Fruit fly (Drosophila melanogaster) whole organism, embryonic: ENCODE measurements around the gene CG5853.

ENCODE experiments used
- Atf-2 ChIP-seq: fragments of 200-800 bp; sonication (Bioruptor generic); optimal IDR thresholded peaks from 2 replicates; lab custom pipeline; 2016; ENCODE audit warnings: missing biosample characterization, missing genetic modification characterization
- BEAF-32 ChIP-seq: fragments of 200-800 bp; sonication (Bioruptor generic); optimal IDR thresholded peaks from 3 replicates; lab custom pipeline; 2017; ENCODE audit warnings: missing biosample characterization, missing genetic modification characterization, mild to moderate bottlenecking, moderate library complexity, missing genetic modification reagents
- CG10321 ChIP-seq: fragments of 200-800 bp; sonication (Bioruptor generic); IDR thresholded peaks from 2 replicates; pipeline ENCODE4 v1.3.6; 2022; ENCODE audit warnings: missing biosample characterization, missing genetic modification characterization
- CG10979 ChIP-seq: fragments of 200-800 bp; sonication (Bioruptor generic); optimal IDR thresholded peaks from 2 replicates; lab custom pipeline; 2018; ENCODE audit warnings: missing biosample characterization, mild to moderate bottlenecking, missing genetic modification characterization, moderate library complexity
- CG11398 ChIP-seq: fragments of 200-800 bp; sonication (Bioruptor generic); optimal IDR thresholded peaks from 2 replicates; lab custom pipeline; 2016; ENCODE audit warnings: missing biosample characterization, missing genetic modification characterization
- CG12219 ChIP-seq: fragments of 200-800 bp; sonication (Bioruptor generic); optimal IDR thresholded peaks from 3 replicates; lab custom pipeline; 2018; ENCODE audit warnings: missing biosample characterization, mild to moderate bottlenecking, missing genetic modification characterization
- CG14441 ChIP-seq: fragments of 200-800 bp; sonication (Bioruptor generic); IDR thresholded peaks from 2 replicates; pipeline ENCODE4 v1.3.6; 2022; ENCODE audit warnings: missing biosample characterization, missing genetic modification characterization
- CG18011 ChIP-seq: fragments of 200-800 bp; sonication (Bioruptor generic); optimal IDR thresholded peaks from 2 replicates; lab custom pipeline; 2017; ENCODE audit warnings: missing biosample characterization, missing genetic modification characterization, mild to moderate bottlenecking, moderate library complexity, missing genotype
- CG18262 ChIP-seq: fragments of 200-800 bp; optimal IDR thresholded peaks from 3 replicates; lab custom pipeline; 2019; ENCODE audit warnings: missing biosample characterization, mild to moderate bottlenecking, missing genetic modification characterization, moderate library complexity
- CG18619 ChIP-seq: fragments of 200-800 bp; sonication (Bioruptor generic); optimal IDR thresholded peaks from 3 replicates; lab custom pipeline; 2017; ENCODE audit warnings: missing biosample characterization, mild to moderate bottlenecking, missing genetic modification characterization
- CG2129 ChIP-seq: fragments of 200-800 bp; sonication (Bioruptor generic); IDR thresholded peaks from 2 replicates; pipeline ENCODE4 v1.3.6; 2022; ENCODE audit warnings: missing biosample characterization, missing genetic modification characterization; ENCODE audit not compliant: partially characterized antibody
- CG2875 ChIP-seq: fragments of 200-800 bp; sonication (Bioruptor generic); optimal IDR thresholded peaks from 2 replicates; lab custom pipeline; 2017; ENCODE audit warnings: missing biosample characterization, mild to moderate bottlenecking, missing genetic modification characterization, missing genetic modification reagents
- CG31365 ChIP-seq: fragments of 200-800 bp; sonication (Bioruptor generic); optimal IDR thresholded peaks from 2 replicates; lab custom pipeline; 2018; ENCODE audit warnings: missing biosample characterization, mild to moderate bottlenecking, missing genetic modification characterization
- CG3163 ChIP-seq: fragments of 200-800 bp; sonication (Bioruptor generic); optimal IDR thresholded peaks from 3 replicates; lab custom pipeline; 2016; ENCODE audit warnings: missing biosample characterization, missing genetic modification characterization
- CG34376 ChIP-seq: fragments of 200-800 bp; sonication (Bioruptor generic); optimal IDR thresholded peaks from 2 replicates; lab custom pipeline; 2018; ENCODE audit warnings: missing biosample characterization, mild to moderate bottlenecking, missing genetic modification characterization
- CG5953 ChIP-seq: fragments of 200-800 bp; sonication (Bioruptor generic); IDR thresholded peaks from 2 replicates; pipeline ENCODE4 v1.3.6; 2022; ENCODE audit warnings: missing biosample characterization, missing genetic modification characterization
- CG6254 ChIP-seq: fragments of 200-800 bp; sonication (Bioruptor generic); optimal IDR thresholded peaks from 3 replicates; lab custom pipeline; 2017; ENCODE audit warnings: mild to moderate bottlenecking, missing biosample characterization, missing genetic modification reagents, missing genetic modification characterization
- CG6689 ChIP-seq: fragments of 200-800 bp; sonication (Bioruptor generic); IDR thresholded peaks from 2 replicates; pipeline ENCODE4 v1.3.6; 2022; ENCODE audit warnings: missing biosample characterization, missing genetic modification characterization
- CG7987 ChIP-seq: fragments of 200-800 bp; sonication (Bioruptor generic); optimal IDR thresholded peaks from 2 replicates; lab custom pipeline; 2018; ENCODE audit warnings: missing biosample characterization, mild to moderate bottlenecking, missing genetic modification characterization, moderate library complexity
- CG8281 ChIP-seq: fragments of 200-800 bp; sonication (Bioruptor generic); optimal IDR thresholded peaks from 2 replicates; lab custom pipeline; 2018; ENCODE audit warnings: missing biosample characterization, mild to moderate bottlenecking, missing genetic modification characterization, moderate library complexity
- CG8944 ChIP-seq: fragments of 200-800 bp; sonication (Bioruptor generic); optimal IDR thresholded peaks from 3 replicates; lab custom pipeline; 2016; ENCODE audit warnings: missing biosample characterization, missing genetic modification characterization
- CHES-1-like ChIP-seq: fragments of 200-800 bp; sonication (Bioruptor generic); optimal IDR thresholded peaks from 2 replicates; lab custom pipeline; 2016; ENCODE audit warnings: missing biosample characterization, missing genetic modification characterization
- D19A ChIP-seq: fragments of 200-800 bp; optimal IDR thresholded peaks from 3 replicates; lab custom pipeline; 2019; ENCODE audit warnings: missing biosample characterization, mild to moderate bottlenecking, missing genetic modification characterization, moderate library complexity
- Dref ChIP-seq: fragments of 200-800 bp; sonication (Bioruptor generic); IDR thresholded peaks from 2 replicates; pipeline ENCODE4 v1.3.6; 2022; ENCODE audit warnings: missing biosample characterization, missing genetic modification characterization
- Fer3 ChIP-seq: fragments of 200-800 bp; sonication (Bioruptor generic); optimal IDR thresholded peaks from 2 replicates; lab custom pipeline; 2018; ENCODE audit warnings: missing biosample characterization, mild to moderate bottlenecking, missing genetic modification characterization, moderate library complexity
- HLHmδ ChIP-seq: fragments of 200-800 bp; sonication (Bioruptor generic); optimal IDR thresholded peaks from 2 replicates; lab custom pipeline; 2018; ENCODE audit warnings: missing biosample characterization, mild to moderate bottlenecking, missing genetic modification characterization, moderate library complexity
- Hsf ChIP-seq: fragments of 200-800 bp; sonication (Bioruptor generic); optimal IDR thresholded peaks from 3 replicates; lab custom pipeline; 2016; ENCODE audit warnings: missing biosample characterization, missing genetic modification characterization
- Jarid2 ChIP-seq: fragments of 200-800 bp; sonication (Bioruptor generic); optimal IDR thresholded peaks from 3 replicates; lab custom pipeline; 2017; ENCODE audit warnings: mild to moderate bottlenecking, missing biosample characterization, missing genetic modification reagents, missing genetic modification characterization
- Kr ChIP-seq: fragments of 200-800 bp; sonication (Bioruptor generic); optimal IDR thresholded peaks from 2 replicates; lab custom pipeline; 2017; ENCODE audit warnings: missing biosample characterization, mild to moderate bottlenecking, missing genetic modification characterization
- Mes4 ChIP-seq: fragments of 200-800 bp; sonication (Bioruptor generic); optimal IDR thresholded peaks from 2 replicates; lab custom pipeline; 2016; ENCODE audit warnings: missing biosample characterization, missing genetic modification characterization
- NK7.1 ChIP-seq: fragments of 200-800 bp; sonication (Bioruptor generic); optimal IDR thresholded peaks from 3 replicates; lab custom pipeline; 2016; ENCODE audit warnings: missing biosample characterization, missing genetic modification characterization
- Neu2 ChIP-seq: fragments of 200-800 bp; sonication (Bioruptor generic); optimal IDR thresholded peaks from 3 replicates; lab custom pipeline; 2016; ENCODE audit warnings: missing biosample characterization, missing genetic modification characterization, borderline replicate concordance
- Oli ChIP-seq: fragments of 200-800 bp; sonication (Bioruptor generic); optimal IDR thresholded peaks from 2 replicates; lab custom pipeline; 2018; ENCODE audit warnings: missing biosample characterization, mild to moderate bottlenecking, missing genetic modification characterization, moderate library complexity
- Ssrp ChIP-seq: fragments of 200-800 bp; sonication (Bioruptor generic); optimal IDR thresholded peaks from 2 replicates; lab custom pipeline; 2018; ENCODE audit warnings: missing biosample characterization, mild to moderate bottlenecking, missing genetic modification characterization, moderate library complexity
- az2 ChIP-seq: fragments of 200-800 bp; sonication (Bioruptor generic); optimal IDR thresholded peaks from 3 replicates; lab custom pipeline; 2016; ENCODE audit warnings: missing biosample characterization, missing genetic modification characterization
- bcd ChIP-seq: fragments of 200-800 bp; sonication (Bioruptor generic); optimal IDR thresholded peaks from 2 replicates; lab custom pipeline; 2017; ENCODE audit warnings: missing biosample characterization, mild to moderate bottlenecking, missing genetic modification characterization
- cato ChIP-seq: fragments of 200-800 bp; sonication (Bioruptor generic); optimal IDR thresholded peaks from 2 replicates; lab custom pipeline; 2016; ENCODE audit warnings: missing biosample characterization, missing genetic modification characterization, borderline replicate concordance
- disco-r ChIP-seq: fragments of 200-800 bp; sonication (Bioruptor generic); optimal IDR thresholded peaks from 2 replicates; lab custom pipeline; 2016; ENCODE audit warnings: missing biosample characterization, missing genetic modification characterization
- eve ChIP-seq, 2 experiments: fragments of >200 bp; optimal IDR thresholded peaks; 2 replicates each; lab custom pipeline; 2017; ENCODE audit warnings: missing biosample characterization in 2 of 2, missing genetic modification characterization in 2 of 2
- gcm ChIP-seq: fragments of 200-800 bp; sonication (Bioruptor generic); optimal IDR thresholded peaks from 2 replicates; lab custom pipeline; 2019; ENCODE audit warnings: missing biosample characterization, mild to moderate bottlenecking, missing genetic modification characterization, moderate library complexity
- h ChIP-seq: fragments of >200 bp; optimal IDR thresholded peaks from 2 replicates; lab custom pipeline; 2017
- ind ChIP-seq: fragments of 200-800 bp; sonication (Bioruptor generic); optimal IDR thresholded peaks from 3 replicates; lab custom pipeline; 2016; ENCODE audit warnings: missing biosample characterization, missing genetic modification characterization
- jing ChIP-seq: fragments of 200-800 bp; sonication (Bioruptor generic); optimal IDR thresholded peaks from 2 replicates; lab custom pipeline; 2018; ENCODE audit warnings: missing biosample characterization, mild to moderate bottlenecking, missing genetic modification characterization
- lov ChIP-seq, 2 experiments: fragments of 200-800 bp in 1 of 2; fragments of >200 bp in 1 of 2; sonication (Bioruptor generic) in 1 of 2; IDR thresholded peaks in 1 of 2; optimal IDR thresholded peaks in 1 of 2; 2 replicates in 1 of 2; 3 replicates in 1 of 2; pipeline versions ENCODE4 v1.3.6 to Lab custom; 2017 to 2022; ENCODE audit warnings: missing biosample characterization in 1 of 2, missing genetic modification characterization in 1 of 2
- odd ChIP-seq: fragments of 200-800 bp; sonication (Bioruptor generic); optimal IDR thresholded peaks from 2 replicates; lab custom pipeline; 2017; ENCODE audit warnings: missing biosample characterization, mild to moderate bottlenecking, missing genetic modification characterization
- pan ChIP-seq, 4 experiments: fragments of >200 bp in 3 of 4; fragments of 200-800 bp in 1 of 4; sonication (Bioruptor generic) in 1 of 4; optimal IDR thresholded peaks in 3 of 4; IDR thresholded peaks in 1 of 4; 2 replicates each; pipeline versions ENCODE4 v1.3.6 to Lab custom; 2017 to 2022; ENCODE audit warnings: missing biosample characterization in 2 of 4, missing genetic modification characterization in 2 of 4, mixed read lengths in 1 of 4
- sisA ChIP-seq: fragments of 200-800 bp; sonication (Bioruptor generic); IDR thresholded peaks from 2 replicates; pipeline ENCODE4 v1.3.6; 2022; ENCODE audit warnings: missing biosample characterization, missing genetic modification characterization
- tna ChIP-seq: fragments of 200-800 bp; sonication (Bioruptor generic); IDR thresholded peaks from 2 replicates; pipeline ENCODE4 v1.3.6; 2022; ENCODE audit warnings: missing biosample characterization, missing genetic modification characterization; ENCODE audit not compliant: partially characterized antibody
- zfh1 ChIP-seq: fragments of 200-800 bp; sonication (Bioruptor generic); IDR thresholded peaks from 3 replicates; pipeline ENCODE4 v1.3.6; 2022; ENCODE audit warnings: missing biosample characterization, missing genetic modification characterization

The CG5853 gene

DNA sequence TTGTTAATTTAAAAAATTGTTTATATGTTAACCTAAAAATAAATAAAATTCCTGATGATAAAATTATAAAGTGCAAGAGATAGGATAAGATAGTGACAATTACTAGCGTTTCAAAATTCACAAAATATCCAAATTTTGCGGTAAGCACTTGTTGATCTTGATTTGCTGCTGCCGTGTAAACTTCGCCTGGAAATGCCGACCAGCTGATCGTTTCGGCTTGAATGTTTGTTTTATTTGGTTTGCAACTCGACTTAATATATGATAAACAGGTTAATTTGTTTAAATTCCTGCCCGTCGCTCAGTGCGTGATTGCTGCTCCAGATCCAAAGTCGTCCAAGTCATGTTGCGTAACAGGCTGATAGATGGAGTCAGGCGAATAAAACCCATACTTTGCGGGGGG lies 26.0 kb downstream of the CG5853 start, which contains the start of gene CG4592 (continued):
- no peak for TF ChIP-seq CG11398 (GFP tag; lab: Kevin White, UChicago)
- TF ChIP-seq Fer3 (tag; lab: Kevin White, UChicago) = peak; percentile 67
- no peak for TF ChIP-seq Neu2 (GFP tag; lab: Kevin White, UChicago)
- no peak for TF ChIP-seq sisA
- peak; percentile 32; the same call in 1 of the 2 replicates for TF ChIP-seq CG10321 (GFP tag; lab: Robert Waterston, UW)
- TF ChIP-seq tna (GFP tag; lab: Robert Waterston, UW) = no peak
- TF ChIP-seq CG18619 (GFP tag; lab: Kevin White, UChicago) = peak; percentile 10
- no peak for TF ChIP-seq CG3163 (GFP tag; lab: Kevin White, UChicago)
- peak; percentile 66 for TF ChIP-seq CG12219
- peak; percentile 45 for TF ChIP-seq CG2875 (GFP tag; lab: Kevin White, UChicago)
- no peak for TF ChIP-seq eve (GFP tag; optimal IDR thresholded peaks at IDR 0.05; lab: Kevin White, UChicago)
- TF ChIP-seq Hsf (GFP tag; lab: Kevin White, UChicago) = peak; percentile 72
- peak; percentile 64 for TF ChIP-seq CG34376
- no peak for TF ChIP-seq Kr (GFP tag; lab: Kevin White, UChicago)
- TF ChIP-seq Dref (GFP tag; lab: Robert Waterston, UW) = no peak
- no peak for TF ChIP-seq disco-r (GFP tag; lab: Kevin White, UChicago)
- TF ChIP-seq cato = peak; percentile 24
- TF ChIP-seq h (lab: Kevin White, UChicago) = no peak
- TF ChIP-seq jing = no peak
- no peak for TF ChIP-seq lov (optimal IDR thresholded peaks at IDR 0.05; lab: Kevin White, UChicago)
- TF ChIP-seq lov (GFP tag; IDR thresholded peaks at IDR 0.05; lab: Robert Waterston, UW) = 0 out of 3 replicates have a peak, but pooled peaks have one; percentile 27
- TF ChIP-seq CG5953 (GFP tag; lab: Robert Waterston, UW) = no peak
- no peak for TF ChIP-seq pan (optimal IDR thresholded peaks at IDR 0.05; lab: Kevin White, UChicago)
- peak in 1 of 2 experiments; percentile 73 for TF ChIP-seq pan (GFP tag; optimal IDR thresholded peaks at IDR 0.05 in 1 of 2, IDR thresholded peaks at IDR 0.05 in 1 of 2)
- TF ChIP-seq Jarid2 (GFP tag; lab: Kevin White, UChicago) = no peak
- TF ChIP-seq zfh1 (GFP tag; lab: Robert Waterston, UW) = peak; percentile 79
- peak; percentile 11 for TF ChIP-seq CG31365
- no peak for TF ChIP-seq gcm (GFP tag; lab: Kevin White, UChicago)
- peak; percentile 5 for TF ChIP-seq CG6254 (GFP tag; lab: Kevin White, UChicago)
- no peak for TF ChIP-seq CG2129
- peak; percentile 27 for TF ChIP-seq ind (GFP tag; lab: Kevin White, UChicago)
- TF ChIP-seq Atf-2 = no peak
- peak; percentile 33 for TF ChIP-seq Oli (tag; lab: Kevin White, UChicago)
- TF ChIP-seq CG8281 (tag; lab: Kevin White, UChicago) = no peak
- no peak for TF ChIP-seq Ssrp
- peak; percentile 53; the same call in 1 of the 2 replicates for TF ChIP-seq CG14441 (GFP tag; lab: Robert Waterston, UW)
- peak; percentile 26 for TF ChIP-seq CG18011
- TF ChIP-seq CG7987 (GFP tag; lab: Kevin White, UChicago) = peak; percentile 78
- peak; percentile 73 for TF ChIP-seq CG10979 (tag; lab: Kevin White, UChicago)
- no peak for TF ChIP-seq D19A (tag; lab: Kevin White, UChicago)
- no peak for TF ChIP-seq CHES-1-like
- no peak for TF ChIP-seq BEAF-32
- TF ChIP-seq Mes4 (GFP tag; lab: Kevin White, UChicago) = no peak
- no peak for TF ChIP-seq CG18262 (tag; lab: Kevin White, UChicago)
- TF ChIP-seq odd (GFP tag; lab: Kevin White, UChicago) = no peak
- no peak for TF ChIP-seq HLHmδ (GFP tag; lab: Kevin White, UChicago)
- no peak for TF ChIP-seq CG8944 (GFP tag; lab: Kevin White, UChicago)
- TF ChIP-seq bcd = peak; percentile 59
- TF ChIP-seq NK7.1 (GFP tag; lab: Kevin White, UChicago) = no peak
- TF ChIP-seq CG6689 = peak; percentile 47; the same call in 1 of the 2 replicates
- peak; percentile 30 for TF ChIP-seq az2
